Fruit fly (Drosophila melanogaster): ENCODE results near the gene CG13039.

Gene CG13039

DNA sequence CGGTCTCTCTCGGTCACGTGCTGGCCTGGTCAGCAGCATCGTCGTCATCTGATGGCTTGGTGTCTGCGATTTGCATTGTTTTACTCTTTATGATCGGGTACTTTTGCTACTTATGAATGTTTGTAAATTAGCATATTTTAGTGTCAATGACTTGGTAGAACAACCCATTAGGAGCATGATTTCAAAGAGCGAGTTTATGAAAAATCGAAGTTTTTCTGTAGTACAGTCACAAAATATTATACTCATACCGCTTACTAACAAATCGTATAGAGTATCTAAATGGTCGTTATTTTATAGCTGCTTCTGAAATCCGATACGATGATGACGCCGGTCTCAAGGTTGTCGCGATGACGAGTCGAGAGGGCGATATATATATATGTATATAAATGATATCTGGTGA, 40.3 kb downstream of the CG13039 start (continued):
- peak; percentile 8 for TF ChIP-seq CG11762 (GFP tag; optimal IDR thresholded peaks at IDR 0.05; ENCODE audit: insufficient read depth)
- no peak for TF ChIP-seq CG6276 (GFP tag; optimal IDR thresholded peaks at IDR 0.05)
- peak; percentile 85 for TF ChIP-seq CG10669 (GFP tag; optimal IDR thresholded peaks at IDR 0.05)
- peak; percentile 53 for TF ChIP-seq achi (GFP tag; optimal IDR thresholded peaks at IDR 0.05)
- no peak for TF ChIP-seq Blimp-1 (GFP tag; optimal IDR thresholded peaks at IDR 0.05)
- peak; percentile 47 for TF ChIP-seq CG9139 (GFP tag; optimal IDR thresholded peaks at IDR 0.05)
- peak; percentile 54 for TF ChIP-seq CG10631 (GFP tag; optimal IDR thresholded peaks at IDR 0.05)
- TF ChIP-seq CG11902 (GFP tag; optimal IDR thresholded peaks at IDR 0.05) = peak; percentile 17
- peak; percentile 30 for TF ChIP-seq CG16779 (tag; optimal IDR thresholded peaks at IDR 0.05)
- no peak for TF ChIP-seq dac (GFP tag; optimal IDR thresholded peaks at IDR 0.05)
- TF ChIP-seq Ets21C (GFP tag; optimal IDR thresholded peaks at IDR 0.05) = no peak
- TF ChIP-seq CG6163 (GFP tag; IDR thresholded peaks at IDR 0.05) = peak; percentile 44; the same call in 1 of the 3 replicates
- TF ChIP-seq CG3919 (GFP tag; optimal IDR thresholded peaks at IDR 0.05) = peak; percentile 55

DNA sequence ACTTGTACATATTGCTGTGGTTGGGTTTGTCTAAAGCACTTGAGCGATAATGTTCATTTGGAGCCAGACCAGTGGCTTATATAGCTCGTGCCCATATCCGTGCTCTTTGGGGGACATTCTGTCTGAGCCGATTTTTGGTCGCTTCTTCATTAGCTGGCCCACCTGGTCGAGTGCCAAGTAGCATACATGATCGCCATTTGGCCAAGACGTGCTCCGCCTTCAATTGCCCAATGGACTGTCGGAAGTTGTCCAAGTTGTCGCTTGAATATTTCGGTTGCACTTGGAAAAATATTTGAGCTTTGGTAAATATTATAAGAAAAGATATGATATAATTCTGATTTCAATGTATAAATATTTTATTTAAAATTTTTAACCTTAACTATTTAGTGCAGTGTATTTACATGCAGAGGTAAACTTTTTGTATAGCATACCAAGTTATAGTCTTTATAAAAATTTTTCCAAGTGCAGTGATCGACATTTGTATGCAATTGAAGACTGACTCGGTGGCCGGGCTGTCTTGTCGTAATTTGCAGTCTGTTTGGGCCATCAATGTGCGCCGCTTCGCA, 41.1 kb downstream of the CG13039 start, which contains the start of gene CG13047:
CG13047 (minus strand) TSS at position 51 of the 566 bp plus-strand sequence.
- TF ChIP-seq CG32006 (GFP tag; optimal IDR thresholded peaks at IDR 0.05) = peak; percentile 2
- TF ChIP-seq CG6163 (GFP tag; IDR thresholded peaks at IDR 0.05) = no peak
- no peak for TF ChIP-seq CG3919 (GFP tag; optimal IDR thresholded peaks at IDR 0.05)
- no peak for TF ChIP-seq Eip93F (GFP tag; optimal IDR thresholded peaks at IDR 0.05)
- TF ChIP-seq CG10631 (GFP tag; optimal IDR thresholded peaks at IDR 0.05) = peak; percentile 10
- TF ChIP-seq vri (GFP tag; optimal IDR thresholded peaks at IDR 0.05) = no peak
- no peak for TF ChIP-seq salr (GFP tag; optimal IDR thresholded peaks at IDR 0.05)
- no peak for TF ChIP-seq CG11762 (GFP tag; optimal IDR thresholded peaks at IDR 0.05; ENCODE audit: insufficient read depth)
- TF ChIP-seq CG6792 (GFP tag; optimal IDR thresholded peaks at IDR 0.05) = no peak
- TF ChIP-seq pdm3 (GFP tag; optimal IDR thresholded peaks at IDR 0.05) = no peak
- peak; percentile 56 for TF ChIP-seq CG3032 (tag; optimal IDR thresholded peaks at IDR 0.05)
- TF ChIP-seq CG7368 (GFP tag; optimal IDR thresholded peaks at IDR 0.05) = no peak
- TF ChIP-seq CG10669 (GFP tag; optimal IDR thresholded peaks at IDR 0.05) = peak; percentile 26
- TF ChIP-seq Smox (GFP tag; optimal IDR thresholded peaks at IDR 0.05) = no peak
- TF ChIP-seq CG8632 (GFP tag; optimal IDR thresholded peaks at IDR 0.05) = no peak
- no peak for TF ChIP-seq CG11294 (GFP tag; IDR thresholded peaks at IDR 0.05)
- no peak for TF ChIP-seq dsx (GFP tag; optimal IDR thresholded peaks at IDR 0.05; ENCODE audit: poor library complexity, severe bottlenecking)
- TF ChIP-seq CG6276 (GFP tag; optimal IDR thresholded peaks at IDR 0.05) = no peak
- no peak for TF ChIP-seq fd59A (GFP tag; optimal IDR thresholded peaks at IDR 0.05)
- TF ChIP-seq achi (GFP tag; optimal IDR thresholded peaks at IDR 0.05) = no peak
- no peak for TF ChIP-seq Sox15 (GFP tag; optimal IDR thresholded peaks at IDR 0.05)
- TF ChIP-seq Blimp-1 (GFP tag; optimal IDR thresholded peaks at IDR 0.05) = no peak
- no peak for TF ChIP-seq spab (GFP tag; optimal IDR thresholded peaks at IDR 0.05)
- no peak for TF ChIP-seq dac (GFP tag; optimal IDR thresholded peaks at IDR 0.05)
- no peak for TF ChIP-seq Lpt (GFP tag; optimal IDR thresholded peaks at IDR 0.05)
- TF ChIP-seq esn (GFP tag; optimal IDR thresholded peaks at IDR 0.05) = no peak
- no peak for TF ChIP-seq CG9139 (GFP tag; optimal IDR thresholded peaks at IDR 0.05)
- no peak for TF ChIP-seq Hr38 (GFP tag; optimal IDR thresholded peaks at IDR 0.05)
- no peak for TF ChIP-seq Gug (GFP tag; IDR thresholded peaks at IDR 0.05)
- no peak for TF ChIP-seq Met (GFP tag; optimal IDR thresholded peaks at IDR 0.05)
- TF ChIP-seq fd85E (GFP tag; optimal IDR thresholded peaks at IDR 0.05) = no peak
- TF ChIP-seq Eip78C (GFP tag) = peak; percentile 49
- no peak for TF ChIP-seq CG1621 (tag; optimal IDR thresholded peaks at IDR 0.05)
- no peak for TF ChIP-seq topi (GFP tag; optimal IDR thresholded peaks at IDR 0.05)
- TF ChIP-seq CG31627 (GFP tag; optimal IDR thresholded peaks at IDR 0.05) = no peak
- no peak for TF ChIP-seq Hr39 (GFP tag; optimal IDR thresholded peaks at IDR 0.05)
- no peak for TF ChIP-seq CG11902 (GFP tag; optimal IDR thresholded peaks at IDR 0.05)
- no peak for TF ChIP-seq lz (GFP tag; optimal IDR thresholded peaks at IDR 0.05)
- TF ChIP-seq net (GFP tag; optimal IDR thresholded peaks at IDR 0.05) = no peak
- peak; percentile 13 for TF ChIP-seq acj6 (GFP tag; optimal IDR thresholded peaks at IDR 0.05)
- no peak for TF ChIP-seq CG6854 (GFP tag; optimal IDR thresholded peaks at IDR 0.05)
- no peak for TF ChIP-seq eg (GFP tag; IDR thresholded peaks at IDR 0.05)
- no peak for TF ChIP-seq OdsH (GFP tag; optimal IDR thresholded peaks at IDR 0.05)
- TF ChIP-seq Eip75B (GFP tag; optimal IDR thresholded peaks at IDR 0.05) = no peak
- TF ChIP-seq Ets96B (tag; optimal IDR thresholded peaks at IDR 0.05) = peak; percentile 37
- TF ChIP-seq cyc (GFP tag; optimal IDR thresholded peaks at IDR 0.05) = no peak

All from whole organism, prepupa.